Worm (Caenorhabditis elegans) whole organism, L1 larva: ENCODE measurements around the gene C54C6.11.

ENCODE experiments used
- C16A3.4 ChIP-seq: fragments of 150-350 bp; optimal IDR thresholded peaks from 2 replicates; lab custom pipeline; 2014; ENCODE audit warnings: missing biosample characterization, missing genetic modification characterization
- Y116A8C.19 ChIP-seq: sonication (generic microtip); optimal IDR thresholded peaks from 2 replicates; lab custom pipeline; 2016; ENCODE audit warnings: missing compliant biosample characterization, missing genetic modification characterization, borderline replicate concordance
- aha-1 ChIP-seq: fragments of 150-350 bp; optimal IDR thresholded peaks from 2 replicates; lab custom pipeline; 2014; ENCODE audit warnings: missing biosample characterization, missing genetic modification characterization
- aly-2 ChIP-seq: fragments of 150-350 bp; optimal IDR thresholded peaks from 2 replicates; lab custom pipeline; 2014; ENCODE audit warnings: missing biosample characterization, missing genetic modification characterization
- ama-1 ChIP-seq: fragments of 150-350 bp; optimal IDR thresholded peaks from 2 replicates; lab custom pipeline; 2014
- blmp-1 ChIP-seq: fragments of 150-350 bp; optimal IDR thresholded peaks from 2 replicates; lab custom pipeline; 2014; ENCODE audit warnings: missing biosample characterization, missing genetic modification characterization
- ceh-82 ChIP-seq, 3 experiments: fragments of 150-350 bp in 1 of 3; sonication (generic microtip) in 2 of 3; optimal IDR thresholded peaks; 2 replicates each; lab custom pipeline; 2014 to 2017; ENCODE audit warnings: missing biosample characterization in 3 of 3, missing genetic modification characterization in 3 of 3
- ceh-88 ChIP-seq: fragments of 200-800 bp; sonication (Bioruptor generic); IDR thresholded peaks from 2 replicates; pipeline ENCODE4 v1.3.6; 2022; ENCODE audit warnings: missing genetic modification characterization, missing compliant biosample characterization
- dpl-1 ChIP-seq, 3 experiments: fragments of 150-350 bp in 2 of 3; sonication (generic microtip) in 1 of 3; optimal IDR thresholded peaks; 2 replicates each; lab custom pipeline; 2014 to 2017; ENCODE audit warnings: missing biosample characterization in 3 of 3, missing genetic modification characterization in 3 of 3, missing genetic modification reagents in 3 of 3
- egl-27 ChIP-seq, 2 experiments: fragments of 150-350 bp in 1 of 2; sonication (generic microtip); optimal IDR thresholded peaks; 3 replicates each; lab custom pipeline; 2017 to 2018; ENCODE audit warnings: missing biosample characterization in 2 of 2, missing genetic modification characterization in 2 of 2, missing genetic modification reagents in 2 of 2
- elt-2 ChIP-seq: sonication (generic microtip); optimal IDR thresholded peaks from 2 replicates; lab custom pipeline; 2016; ENCODE audit warnings: missing genetic modification characterization, mild to moderate bottlenecking, inconsistent platforms, missing compliant biosample characterization, missing genetic modification reagents
- fkh-4 ChIP-seq: sonication (generic microtip); optimal IDR thresholded peaks from 2 replicates; lab custom pipeline; 2016; ENCODE audit warnings: missing compliant biosample characterization, missing genetic modification characterization, borderline replicate concordance
- fkh-8 ChIP-seq: sonication (generic microtip); optimal IDR thresholded peaks from 2 replicates; lab custom pipeline; 2016; ENCODE audit warnings: mild to moderate bottlenecking, missing genetic modification characterization, missing compliant biosample characterization
- fos-1 ChIP-seq: fragments of 150-350 bp; optimal IDR thresholded peaks from 2 replicates; lab custom pipeline; 2014; ENCODE audit warnings: missing biosample characterization, missing genetic modification characterization
- hlh-4 ChIP-seq: sonication (generic microtip); optimal IDR thresholded peaks from 2 replicates; lab custom pipeline; 2016; ENCODE audit warnings: mild to moderate bottlenecking, missing genetic modification characterization, missing compliant biosample characterization
- irx-1 ChIP-seq: sonication (generic microtip); optimal IDR thresholded peaks from 2 replicates; lab custom pipeline; 2016; ENCODE audit warnings: missing genetic modification characterization, missing compliant biosample characterization
- jun-1 ChIP-seq: fragments of 150-350 bp; optimal IDR thresholded peaks from 2 replicates; lab custom pipeline; 2014; ENCODE audit warnings: missing biosample characterization, missing genetic modification reagents, missing genetic modification characterization
- lin-35 ChIP-seq, 2 experiments: fragments of 150-350 bp; optimal IDR thresholded peaks; 2 replicates each; lab custom pipeline; 2014; ENCODE audit warnings: missing biosample characterization in 2 of 2, missing genetic modification characterization in 2 of 2, missing genetic modification reagents in 2 of 2
- lsy-2 ChIP-seq, 2 experiments: fragments of 150-350 bp; optimal IDR thresholded peaks; 2 replicates each; lab custom pipeline; 2014; ENCODE audit warnings: missing biosample characterization in 2 of 2, missing genetic modification characterization in 2 of 2
- mdl-1 ChIP-seq, 2 experiments: fragments of 150-350 bp; optimal IDR thresholded peaks; 2 replicates each; lab custom pipeline; 2014 to 2017; ENCODE audit warnings: missing biosample characterization in 2 of 2, missing genetic modification characterization in 2 of 2, inconsistent platforms in 1 of 2
- mef-2 ChIP-seq: fragments of 150-350 bp; optimal IDR thresholded peaks from 2 replicates; lab custom pipeline; 2014; ENCODE audit warnings: missing biosample characterization, missing genetic modification characterization
- mep-1 ChIP-seq: fragments of 150-350 bp; optimal IDR thresholded peaks from 2 replicates; lab custom pipeline; 2014; ENCODE audit warnings: missing biosample characterization, missing genetic modification characterization
- nhr-19 ChIP-seq: fragments of 200-800 bp; sonication (Bioruptor generic); conservative IDR thresholded peaks from 2 replicates; pipeline ENCODE4 v1.3.6; 2022; ENCODE audit warnings: missing genetic modification characterization, missing compliant biosample characterization
- nhr-20 ChIP-seq: sonication (generic microtip); optimal IDR thresholded peaks from 2 replicates; lab custom pipeline; 2016; ENCODE audit warnings: mild to moderate bottlenecking, missing genetic modification characterization, missing compliant biosample characterization
- nhr-28 ChIP-seq: fragments of 150-350 bp; optimal IDR thresholded peaks from 2 replicates; lab custom pipeline; 2014; ENCODE audit warnings: missing biosample characterization, missing genetic modification characterization
- nhr-47 ChIP-seq: sonication (generic microtip); optimal IDR thresholded peaks from 2 replicates; lab custom pipeline; 2016; ENCODE audit warnings: mild to moderate bottlenecking, missing genetic modification characterization, moderate library complexity, missing compliant biosample characterization
- nhr-71 ChIP-seq: sonication (generic microtip); optimal IDR thresholded peaks from 2 replicates; lab custom pipeline; 2016; ENCODE audit warnings: mild to moderate bottlenecking, missing genetic modification characterization, moderate library complexity, missing compliant biosample characterization
- nhr-84 ChIP-seq: sonication (generic microtip); optimal IDR thresholded peaks from 2 replicates; lab custom pipeline; 2017; ENCODE audit warnings: missing biosample characterization, missing genetic modification characterization
- nhr-90 ChIP-seq: sonication (generic microtip); optimal IDR thresholded peaks from 2 replicates; lab custom pipeline; 2016; ENCODE audit warnings: mild to moderate bottlenecking, missing genetic modification characterization, missing compliant biosample characterization; ENCODE audit not compliant: poor library complexity
- pag-3 ChIP-seq: sonication (generic microtip); optimal IDR thresholded peaks from 2 replicates; lab custom pipeline; 2017; ENCODE audit warnings: missing genetic modification characterization, mild to moderate bottlenecking, missing compliant biosample characterization, antibody characterized with exemption, borderline replicate concordance; ENCODE audit not compliant: insufficient read depth
- pax-3 ChIP-seq: fragments of 200-800 bp; sonication (Bioruptor generic); optimal IDR thresholded peaks from 2 replicates; lab custom pipeline; 2018; ENCODE audit warnings: mild to moderate bottlenecking, missing genetic modification characterization, moderate library complexity, missing compliant biosample characterization
- pqm-1 ChIP-seq: sonication (generic microtip); optimal IDR thresholded peaks from 3 replicates; lab custom pipeline; 2017; ENCODE audit warnings: missing biosample characterization, missing genetic modification characterization
- skn-1 ChIP-seq: fragments of 150-350 bp; optimal IDR thresholded peaks from 2 replicates; lab custom pipeline; 2014; ENCODE audit warnings: missing biosample characterization, missing genetic modification characterization
- snu-23 ChIP-seq: sonication (generic microtip); optimal IDR thresholded peaks from 2 replicates; lab custom pipeline; 2016; ENCODE audit warnings: missing genetic modification characterization, missing compliant biosample characterization
- sox-4 ChIP-seq: sonication (generic microtip); optimal IDR thresholded peaks from 2 replicates; lab custom pipeline; 2016; ENCODE audit warnings: missing genetic modification characterization, missing compliant biosample characterization
- sptf-1 ChIP-seq: fragments of 150-350 bp; optimal IDR thresholded peaks from 2 replicates; lab custom pipeline; 2014; ENCODE audit warnings: missing biosample characterization, missing genetic modification characterization
- sup-37 ChIP-seq: fragments of 200-800 bp; sonication (Bioruptor generic); optimal IDR thresholded peaks from 2 replicates; lab custom pipeline; 2018; ENCODE audit warnings: mild to moderate bottlenecking, missing genetic modification characterization, missing compliant biosample characterization
- tlp-1 ChIP-seq: fragments of 150-350 bp; optimal IDR thresholded peaks from 2 replicates; lab custom pipeline; 2014; ENCODE audit warnings: missing biosample characterization, missing genetic modification characterization
- unc-130 ChIP-seq: fragments of 150-350 bp; optimal IDR thresholded peaks from 2 replicates; lab custom pipeline; 2017; ENCODE audit warnings: missing biosample characterization, missing genetic modification characterization, inconsistent platforms
- unc-30 ChIP-seq: sonication (generic microtip); optimal IDR thresholded peaks from 2 replicates; lab custom pipeline; 2017; ENCODE audit warnings: missing biosample characterization, missing genetic modification characterization
- unc-86 ChIP-seq: sonication (generic microtip); optimal IDR thresholded peaks from 2 replicates; lab custom pipeline; 2016; ENCODE audit warnings: missing genetic modification characterization, missing compliant biosample characterization
- zag-1 ChIP-seq: fragments of 150-350 bp; optimal IDR thresholded peaks from 2 replicates; lab custom pipeline; 2014; ENCODE audit warnings: missing biosample characterization, missing genetic modification characterization
- zip-4 ChIP-seq: fragments of 200-800 bp; sonication (Bioruptor generic); optimal IDR thresholded peaks from 2 replicates; lab custom pipeline; 2018; ENCODE audit warnings: mild to moderate bottlenecking, missing genetic modification characterization, moderate library complexity, missing compliant biosample characterization
- ztf-11 ChIP-seq, 2 experiments: sonication (generic microtip); optimal IDR thresholded peaks; 2 replicates each; lab custom pipeline; 2016 to 2017; ENCODE audit warnings: missing genetic modification characterization in 2 of 2, missing biosample characterization in 1 of 2, missing compliant biosample characterization in 1 of 2

Gene C54C6.11

ce11 chrIII:3540424-3540823 lies 7.7 kb upstream of the C54C6.11 start (continued):
- TF ChIP-seq ama-1: no peak
- peak; percentile 80 for TF ChIP-seq C16A3.4 (tag; lab: Kevin White, UChicago)
- TF ChIP-seq unc-30: no peak
- peak; percentile 89 for TF ChIP-seq snu-23
- peak; percentile 86 for TF ChIP-seq nhr-71 (tag; lab: Kevin White, UChicago)
- TF ChIP-seq mep-1 (tag; lab: Kevin White, UChicago): peak; percentile 73
- TF ChIP-seq sptf-1 (tag; lab: Kevin White, UChicago): no peak
- no peak for TF ChIP-seq unc-130
- TF ChIP-seq aly-2 (tag; lab: Kevin White, UChicago): no peak
- no peak for TF ChIP-seq hlh-4 (tag; lab: Kevin White, UChicago)
- TF ChIP-seq sox-4 (tag; lab: Kevin White, UChicago): peak; percentile 46
- TF ChIP-seq elt-2 (tag; lab: Kevin White, UChicago): peak; percentile 43
- no peak for TF ChIP-seq mdl-1 (tag; optimal IDR thresholded peaks at IDR 0.05; lab: Kevin White, UChicago)
- TF ChIP-seq ceh-88 (GFP tag; lab: Robert Waterston, UW): peak; percentile 60
- TF ChIP-seq pax-3 (tag; lab: Kevin White, UChicago): peak; percentile 85
- peak; percentile 59 to 85 for TF ChIP-seq lin-35 (GFP tag; optimal IDR thresholded peaks at IDR 0.05; lab: Kevin White, UChicago)
- no peak for TF ChIP-seq sup-37
- TF ChIP-seq nhr-20 (tag; lab: Kevin White, UChicago): peak; percentile 84
- TF ChIP-seq jun-1 (tag; lab: Kevin White, UChicago): peak; percentile 51
- TF ChIP-seq tlp-1: no peak
- peak; percentile 72 to 88 for TF ChIP-seq lsy-2 (tag; optimal IDR thresholded peaks at IDR 0.05; lab: Kevin White, UChicago)
- peak; percentile 59 for TF ChIP-seq fos-1 (tag; lab: Kevin White, UChicago)
- TF ChIP-seq fkh-4 (tag; lab: Kevin White, UChicago): peak; percentile 24
- peak; percentile 85 for TF ChIP-seq nhr-47 (tag; lab: Kevin White, UChicago)
- peak; percentile 75 for TF ChIP-seq nhr-19 (GFP tag; lab: Robert Waterston, UW)
- peak in 1 of 3 experiments; percentile 29 for TF ChIP-seq ceh-82 (tag; optimal IDR thresholded peaks at IDR 0.05; lab: Kevin White, UChicago)
- TF ChIP-seq dpl-1 (GFP tag; optimal IDR thresholded peaks at IDR 0.05; lab: Kevin White, UChicago): peak; percentile 53 to 64 (median 63)
- peak; percentile 84 for TF ChIP-seq fkh-8 (tag; lab: Kevin White, UChicago)
- TF ChIP-seq pag-3 (tag; lab: Kevin White, UChicago): no peak
- no peak for TF ChIP-seq aha-1
- TF ChIP-seq nhr-84 (tag; lab: Kevin White, UChicago): no peak
- no peak for TF ChIP-seq mef-2 (tag; lab: Kevin White, UChicago)
- no peak for TF ChIP-seq zip-4
- TF ChIP-seq skn-1 (tag; lab: Kevin White, UChicago): peak; percentile 58
- no peak for TF ChIP-seq unc-86 (tag; lab: Kevin White, UChicago)
- TF ChIP-seq zag-1 (tag; lab: Kevin White, UChicago): no peak
- TF ChIP-seq irx-1 (tag; lab: Kevin White, UChicago): peak; percentile 48
- no peak for TF ChIP-seq nhr-28 (tag; lab: Kevin White, UChicago)
- TF ChIP-seq pqm-1 (tag; lab: Kevin White, UChicago): no peak
- no peak for TF ChIP-seq egl-27 (tag; optimal IDR thresholded peaks at IDR 0.05; lab: Kevin White, UChicago)
- TF ChIP-seq Y116A8C.19: no peak
- TF ChIP-seq nhr-90 (tag; lab: Kevin White, UChicago): peak; percentile 85
- TF ChIP-seq blmp-1: peak; percentile 33
- peak in 1 of 2 experiments; percentile 73 for TF ChIP-seq ztf-11 (tag; optimal IDR thresholded peaks at IDR 0.05; lab: Kevin White, UChicago)
